Fruit fly (Drosophila melanogaster): ENCODE measurements around the gene Etfb.
A peak's percentile ranks its signal among the peaks of the same experiment; 100 is the strongest.

The Etfb gene

DNA sequence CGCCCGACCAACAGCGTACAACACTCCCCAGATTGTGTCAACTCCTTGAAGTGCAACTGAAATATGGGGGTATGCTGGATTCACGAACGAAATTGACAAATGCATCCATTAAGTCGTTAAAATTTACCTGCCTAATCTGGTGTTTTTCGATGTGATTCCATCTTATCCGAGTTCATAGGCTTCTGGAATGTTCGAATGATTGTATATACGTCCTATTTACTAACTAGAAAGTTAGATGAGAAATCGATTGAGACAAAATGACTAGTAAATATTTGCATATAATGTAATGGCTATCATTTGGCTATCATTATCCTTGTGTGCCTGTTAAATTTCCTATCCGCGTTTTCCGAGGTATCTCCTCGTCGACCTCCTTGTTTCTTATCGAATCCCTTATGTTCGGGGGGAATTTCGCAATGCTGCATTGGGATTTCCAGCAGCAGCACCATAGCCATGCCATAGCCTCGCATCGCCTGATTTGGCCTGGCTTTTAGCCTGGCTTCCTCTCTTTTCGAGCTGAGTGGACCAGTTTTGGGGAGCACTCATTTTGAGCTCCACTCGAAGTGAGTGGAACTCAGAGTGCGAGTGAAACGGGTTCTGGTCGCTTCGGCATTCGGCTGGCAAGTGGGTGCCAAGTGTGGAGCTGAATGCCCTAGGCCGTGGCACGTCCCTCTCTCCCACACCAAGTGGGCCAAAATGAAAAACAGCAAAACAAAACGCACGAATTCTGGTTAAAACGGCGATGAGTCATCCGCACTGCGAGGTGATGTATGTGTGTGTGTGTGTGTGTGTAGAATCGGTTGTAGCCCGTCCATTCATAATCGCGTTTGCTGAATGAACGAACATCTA lies 24.4 kb downstream of the Etfb start:
- no peak for TF ChIP-seq noc (tag; optimal IDR thresholded peaks at IDR 0.05)

DNA sequence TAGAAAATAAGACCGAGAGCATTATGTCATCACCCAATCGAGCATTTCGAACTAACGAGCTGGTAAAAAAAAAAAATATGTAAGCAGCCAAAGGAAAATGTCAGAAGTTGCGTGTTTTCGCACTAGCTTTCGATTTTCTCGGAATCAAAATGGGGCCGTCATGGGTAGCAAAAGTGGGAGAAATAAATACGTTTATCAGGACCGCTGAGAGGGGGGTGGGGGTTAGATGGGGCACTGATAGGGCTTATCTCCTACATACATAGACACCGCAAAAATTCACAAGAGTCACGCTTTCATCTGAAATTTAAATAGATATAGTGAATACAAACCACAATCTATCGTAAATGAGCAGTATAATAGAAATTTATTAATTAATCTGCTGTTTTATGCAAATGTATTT lies 25.5 kb downstream of the Etfb start:
- no peak for TF ChIP-seq noc (tag; optimal IDR thresholded peaks at IDR 0.05)

DNA sequence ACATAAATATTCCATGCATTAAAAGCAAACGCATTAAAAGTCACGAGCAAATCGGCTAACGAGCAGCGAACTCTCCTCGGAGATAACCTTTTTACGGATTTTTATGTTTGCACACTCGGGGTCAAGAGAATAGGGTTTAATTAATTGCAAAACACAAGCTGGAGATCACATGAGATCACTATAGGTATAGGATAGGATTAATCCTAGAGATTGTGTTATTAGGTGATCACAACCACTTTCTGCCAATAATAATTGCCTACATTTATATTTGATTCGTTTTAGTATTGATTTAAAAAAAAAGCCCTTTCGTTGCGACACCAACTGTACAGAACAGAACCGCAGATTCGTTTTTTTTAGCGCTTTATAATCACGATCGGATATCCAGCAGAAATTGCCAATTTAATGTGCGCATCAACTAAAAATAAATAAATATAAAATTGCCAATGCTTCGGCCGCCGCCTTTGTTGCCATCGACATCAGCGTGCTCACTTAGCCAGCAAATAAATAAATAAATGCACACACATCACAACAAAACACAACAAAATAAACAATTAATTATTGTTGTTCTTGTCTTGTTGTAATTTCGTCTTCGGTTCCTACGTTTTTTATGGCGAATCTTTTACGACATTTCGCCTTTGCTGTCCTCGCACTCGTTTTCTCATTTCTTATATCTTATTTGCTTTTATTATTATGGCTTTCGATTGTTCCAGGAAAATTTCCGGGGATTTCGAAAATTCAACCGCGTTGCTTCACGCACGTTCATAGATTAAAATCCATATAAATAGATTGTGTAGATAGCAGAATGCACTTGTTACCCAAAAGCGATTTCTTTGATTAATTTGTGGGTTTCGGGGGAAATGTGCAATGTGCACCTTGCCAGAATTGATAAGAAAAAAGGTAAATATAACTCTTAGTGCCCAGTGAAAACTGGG lies 26.7 kb downstream of the Etfb start:
- TF ChIP-seq noc (tag; optimal IDR thresholded peaks at IDR 0.05) = peak; percentile 14

DNA sequence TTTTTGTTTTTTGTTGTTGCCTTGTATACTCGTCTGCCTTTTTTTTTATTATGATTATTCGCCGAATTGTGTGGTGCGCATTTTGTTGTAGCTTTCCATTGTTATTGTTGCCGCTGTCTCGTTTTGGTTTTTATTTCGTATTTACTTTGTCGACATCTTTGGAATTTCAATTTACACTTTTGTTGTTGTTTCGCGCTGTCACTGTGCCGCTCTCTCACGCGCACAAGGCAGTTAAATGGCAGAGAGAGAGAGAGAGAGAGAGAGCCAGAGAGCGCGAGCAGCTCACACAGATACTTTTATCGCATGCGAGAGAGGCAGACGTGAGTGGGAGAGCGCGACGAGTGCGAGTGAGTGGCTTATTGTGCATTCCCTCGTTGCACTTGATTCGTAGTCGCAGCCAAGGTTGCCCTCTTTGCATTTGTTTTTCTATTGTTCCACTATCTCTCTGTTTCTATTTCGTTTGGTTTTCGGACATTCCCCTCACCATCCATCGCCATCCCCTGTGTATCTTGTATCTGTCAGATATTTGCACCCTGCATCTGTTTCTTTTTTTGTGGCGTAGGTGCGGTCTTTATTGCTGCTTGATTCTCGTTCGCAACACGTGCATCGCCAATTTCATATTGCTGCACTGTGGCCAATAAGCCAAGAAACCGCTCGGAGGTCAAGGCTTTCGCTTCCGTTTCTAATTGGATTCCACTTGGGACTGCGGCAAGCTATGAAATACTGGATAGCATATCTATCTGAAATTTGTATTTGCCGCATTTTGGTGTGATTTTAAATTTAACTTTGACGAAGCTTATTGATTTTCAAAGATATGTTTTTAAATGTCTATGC lies 28.2 kb downstream of the Etfb start:
- no peak for TF ChIP-seq noc (tag; optimal IDR thresholded peaks at IDR 0.05)

DNA sequence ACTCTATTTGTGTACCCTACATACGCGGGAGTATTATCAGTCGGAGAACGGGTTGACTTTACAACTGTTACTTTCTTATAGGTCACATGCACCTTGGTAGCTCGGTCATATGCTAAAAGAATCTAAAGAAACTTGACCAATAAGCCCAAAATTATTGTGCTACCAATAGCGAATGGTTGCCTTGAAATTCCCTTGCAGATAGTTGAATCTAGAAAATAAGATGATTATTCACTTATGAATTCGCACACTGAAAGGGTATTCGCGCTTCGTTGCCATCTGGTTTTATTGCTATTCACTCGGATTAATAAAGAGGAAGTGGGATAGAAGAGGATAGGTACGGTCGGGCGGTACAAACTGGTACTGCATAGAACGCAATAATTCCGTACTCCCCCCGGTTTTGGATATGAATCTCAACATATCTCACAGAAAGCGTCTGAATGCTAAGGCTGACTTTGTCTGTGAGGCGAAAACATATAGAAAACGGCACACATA lies 28.9 kb downstream of the Etfb start:
- TF ChIP-seq noc (tag; optimal IDR thresholded peaks at IDR 0.05) = peak; percentile 91

DNA sequence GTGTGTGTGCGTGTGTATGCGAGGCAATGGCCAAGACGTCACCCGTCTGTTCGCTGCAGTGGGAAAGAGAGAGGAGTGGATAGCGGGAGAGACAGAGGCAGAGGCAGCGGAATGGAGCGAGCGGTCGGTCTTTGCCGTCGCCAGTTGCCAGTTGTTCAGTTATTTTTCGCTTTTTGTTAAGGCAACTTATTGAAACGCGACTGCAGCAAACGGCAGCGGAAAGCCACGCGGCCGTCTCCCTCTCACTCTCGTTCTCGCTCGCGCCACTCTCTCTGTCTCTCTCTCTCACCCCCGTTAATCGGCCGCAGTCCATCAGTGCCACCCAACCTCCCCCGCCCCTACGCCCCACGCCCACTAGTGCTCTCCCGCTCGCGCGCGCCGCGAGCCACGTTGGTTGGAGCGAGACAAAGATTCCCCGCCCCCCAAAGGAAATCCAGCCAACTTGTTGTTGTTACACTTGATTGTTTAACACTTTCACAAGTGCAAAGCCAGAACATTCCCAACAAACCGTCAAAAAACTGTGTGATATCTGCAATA lies 29.9 kb downstream of the Etfb start:
- peak; percentile 39 for TF ChIP-seq noc (tag; optimal IDR thresholded peaks at IDR 0.05)

DNA sequence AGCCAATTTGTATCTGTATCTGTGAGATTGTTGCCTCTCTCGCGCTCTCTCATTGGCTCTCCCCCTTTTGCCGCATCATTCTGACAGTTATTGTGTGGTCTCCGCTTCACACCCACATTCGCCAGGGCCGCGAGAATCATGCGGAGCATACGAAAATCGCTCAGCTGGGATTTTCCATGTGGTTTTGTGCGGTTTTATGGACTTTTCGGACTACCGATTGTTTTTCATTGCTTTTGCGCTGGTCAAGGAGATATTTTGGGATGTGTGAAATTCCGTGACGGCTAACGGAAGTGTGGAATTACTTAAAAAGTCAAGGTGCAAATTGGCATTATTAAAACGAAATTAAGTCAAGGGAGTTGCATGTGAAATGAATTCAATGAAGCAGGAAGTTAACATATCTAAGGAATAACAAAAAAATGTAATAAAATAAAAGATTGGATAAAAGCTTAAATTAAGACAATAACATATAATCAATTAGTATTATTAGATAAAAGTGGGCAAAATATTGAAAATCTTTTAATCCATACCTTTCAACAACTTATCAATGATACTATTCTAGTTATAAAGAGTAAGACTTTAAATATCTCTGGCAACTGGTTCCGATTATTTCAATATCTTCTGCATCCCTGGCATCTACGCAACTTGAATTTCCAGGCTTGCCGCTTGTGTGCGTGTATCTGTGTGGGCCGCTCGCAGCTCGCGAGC lies 30.5 kb downstream of the Etfb start:
- peak; percentile 34 for TF ChIP-seq noc (tag; optimal IDR thresholded peaks at IDR 0.05)

DNA sequence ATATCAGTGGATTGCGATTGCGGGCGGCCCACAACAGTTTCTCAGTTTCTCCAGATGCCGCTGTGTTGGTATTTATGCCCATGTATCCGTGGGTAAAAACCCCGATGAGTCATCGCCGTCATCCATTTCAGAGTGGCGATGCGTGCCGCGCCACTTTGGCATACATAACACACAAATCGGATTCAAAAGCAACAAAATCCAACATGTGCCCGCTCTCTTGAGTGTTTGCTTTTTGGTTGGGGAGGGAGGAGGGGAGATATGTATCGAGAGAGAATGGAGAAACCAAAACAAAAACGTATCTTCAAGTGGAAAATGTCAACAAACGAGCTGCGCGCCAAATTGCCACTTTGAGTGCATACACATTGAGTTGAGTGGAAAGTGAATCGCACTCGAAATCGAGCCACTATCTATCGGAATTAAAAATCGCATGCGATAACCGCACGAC lies 31.1 kb downstream of the Etfb start:
- no peak for TF ChIP-seq noc (tag; optimal IDR thresholded peaks at IDR 0.05)

DNA sequence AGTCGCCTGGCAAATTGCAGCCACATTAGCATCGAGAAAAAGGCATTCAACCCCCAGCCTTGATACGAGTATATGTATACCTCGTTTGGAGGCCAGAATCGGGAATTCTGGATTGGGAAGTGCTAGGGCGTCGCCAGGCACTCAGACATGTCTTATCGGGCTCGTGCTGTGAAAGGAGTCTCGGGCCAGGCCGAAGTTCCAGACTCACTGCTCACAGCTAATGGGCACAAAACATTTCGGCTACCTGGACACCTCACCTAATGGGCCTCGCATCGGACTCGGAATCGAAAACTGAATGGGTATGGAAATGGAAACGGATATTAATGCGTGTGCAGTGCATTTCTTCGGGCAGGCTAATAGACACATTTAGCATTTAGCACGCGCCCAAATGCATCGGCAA lies 31.8 kb downstream of the Etfb start:
- TF ChIP-seq noc (tag; optimal IDR thresholded peaks at IDR 0.05) = no peak

DNA sequence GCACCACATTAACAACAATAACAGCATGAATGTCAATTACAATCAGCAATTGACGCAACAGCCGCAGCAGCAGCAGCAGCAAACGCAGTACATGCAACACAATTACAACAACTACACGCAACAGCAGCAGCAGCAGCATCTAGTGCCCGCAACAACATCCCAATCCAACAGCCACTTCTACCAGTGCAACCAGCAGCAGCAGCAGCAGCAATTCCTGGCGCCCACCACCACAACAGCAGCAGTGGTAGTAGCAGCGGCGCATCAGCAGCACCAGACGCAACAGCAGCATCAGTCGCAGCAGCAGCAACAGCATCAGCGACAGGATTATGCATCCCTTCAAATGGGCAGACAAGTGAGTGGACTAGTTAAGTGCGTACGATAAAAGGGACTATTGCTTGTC lies 35.5 kb downstream of the Etfb start:
- no peak for TF ChIP-seq noc (tag; optimal IDR thresholded peaks at IDR 0.05)

DNA sequence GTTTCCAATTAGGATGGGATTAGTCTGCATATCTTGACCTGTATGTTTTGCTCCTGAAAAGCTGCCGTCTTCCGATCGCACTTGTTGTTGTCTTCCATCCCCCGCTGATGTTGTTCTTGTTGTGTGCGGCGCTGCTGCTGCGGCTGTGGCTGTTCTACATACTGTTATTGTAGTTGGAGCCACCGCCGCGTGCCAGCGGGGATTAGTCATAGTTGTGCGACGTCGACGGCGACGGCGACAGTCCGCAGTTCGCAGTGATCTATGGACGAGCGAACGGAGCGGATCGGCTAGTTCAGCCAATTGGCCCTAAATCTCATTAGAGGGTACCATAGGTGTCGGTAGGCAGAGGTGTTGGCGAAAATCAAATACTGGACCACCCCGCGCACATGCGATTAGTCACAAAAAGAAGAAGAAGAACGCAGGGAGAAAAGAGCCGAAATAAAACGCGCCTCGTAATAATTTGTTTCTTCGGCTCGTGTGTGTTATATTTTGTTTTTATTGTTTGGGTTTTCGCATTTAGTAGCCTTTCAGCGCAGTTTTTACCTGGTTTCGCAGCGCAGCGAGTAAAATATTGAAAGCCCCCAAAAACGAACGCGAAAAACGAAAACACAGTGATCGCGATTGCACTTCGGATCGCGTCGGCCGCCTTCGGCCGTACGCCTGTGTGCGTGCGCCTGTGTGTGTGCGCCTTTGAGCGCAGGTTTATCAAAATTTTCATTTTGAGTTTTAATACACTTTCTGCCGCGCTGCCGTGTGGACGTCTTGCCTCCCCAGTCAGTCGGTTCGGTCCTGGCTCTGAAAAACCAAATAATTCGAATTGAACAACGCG lies 37.3 kb downstream of the Etfb start, which contains the start of gene kay:
TSS of gene kay (plus strand) at position 729 of the 829 bp plus-strand sequence.
- TF ChIP-seq noc (tag; optimal IDR thresholded peaks at IDR 0.05) = no peak

DNA sequence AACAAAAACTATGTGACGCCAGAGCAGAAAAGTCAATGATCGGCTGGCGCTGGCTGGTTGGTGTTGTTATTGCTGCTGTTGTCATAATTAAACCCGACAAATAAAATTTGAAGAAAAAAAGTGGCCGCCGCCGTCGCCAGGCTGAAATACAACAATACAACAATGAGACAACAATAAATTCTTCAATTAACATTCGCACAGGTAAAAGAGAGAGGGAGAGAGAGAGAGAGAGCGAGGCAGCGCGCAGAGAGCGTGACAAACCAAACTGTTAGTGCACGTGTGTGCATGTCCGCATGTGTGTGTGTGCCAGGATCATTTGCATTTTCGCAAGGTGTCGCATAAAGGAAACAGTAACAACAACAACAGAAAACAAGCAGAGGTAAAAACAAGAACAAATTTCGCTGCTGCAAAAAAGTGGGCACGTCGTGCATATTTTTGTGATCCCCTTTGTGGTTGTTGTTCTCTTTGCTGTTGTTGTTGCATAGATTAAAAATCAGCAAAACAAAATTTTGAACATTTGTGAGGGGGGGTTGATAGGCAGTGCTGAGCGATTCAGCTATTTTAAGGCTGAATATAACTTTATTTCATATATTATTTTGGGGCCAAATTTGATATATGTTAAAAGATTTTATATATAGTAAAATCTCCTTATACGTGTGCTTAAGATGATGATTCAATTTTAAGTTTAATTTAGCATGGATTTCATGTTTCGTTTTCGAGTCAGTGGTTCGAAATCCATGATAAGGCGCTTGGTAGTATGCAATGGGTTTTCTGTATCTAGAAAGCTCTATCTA lies 38.3 kb downstream of the Etfb start:
- no peak for TF ChIP-seq noc (tag; optimal IDR thresholded peaks at IDR 0.05)

DNA sequence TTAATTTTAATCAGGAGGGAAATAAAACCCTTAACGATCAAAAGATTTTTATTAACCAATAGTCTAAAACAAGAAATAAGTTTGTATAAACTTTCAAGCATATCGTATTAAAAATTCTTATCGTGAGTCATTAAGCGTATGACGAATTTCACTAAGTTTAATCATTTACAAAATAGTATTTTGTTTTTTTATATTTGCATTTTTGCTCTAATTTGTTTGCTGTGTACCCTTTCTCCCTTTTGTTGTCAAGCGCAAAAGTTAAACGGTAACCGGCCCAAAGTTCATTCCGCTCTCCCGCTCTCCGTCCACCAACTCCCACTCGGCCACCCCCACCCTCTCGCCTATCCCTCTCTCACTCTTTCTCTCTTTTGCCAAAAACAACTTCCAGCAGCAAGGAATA lies 38.9 kb downstream of the Etfb start:
- no peak for TF ChIP-seq noc (tag; optimal IDR thresholded peaks at IDR 0.05)

All from whole organism, larva.